Fruit fly (Drosophila melanogaster): ENCODE data around the gene CG17777.

DNA sequence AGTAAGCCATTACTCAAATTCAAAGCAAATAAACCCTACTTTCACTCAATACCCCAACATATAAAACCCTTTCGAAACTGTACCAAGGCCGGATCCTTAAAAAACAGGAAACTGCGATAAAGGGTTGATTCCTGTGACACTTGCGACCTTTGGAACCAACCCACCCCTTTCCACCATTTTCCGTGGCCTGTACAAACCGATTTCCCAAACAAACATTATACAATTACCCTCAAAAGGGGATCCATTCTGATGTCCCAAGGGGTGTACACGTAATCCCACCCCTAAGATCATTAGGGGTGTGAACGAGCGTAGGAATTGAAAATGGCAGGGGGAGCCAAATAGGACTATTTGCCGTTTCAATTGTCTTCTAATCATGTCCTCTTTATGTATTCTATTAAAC is 47.0 kb upstream of the CG17777 start:
- no peak for TF ChIP-seq cnc (optimal IDR thresholded peaks at IDR 0.05)
- no peak for TF ChIP-seq cic (GFP tag; optimal IDR thresholded peaks at IDR 0.05)
- TF ChIP-seq Mnt (GFP tag; optimal IDR thresholded peaks at IDR 0.05), result no peak
- no peak for TF ChIP-seq CG1620 (GFP tag; optimal IDR thresholded peaks at IDR 0.05)
- no peak for TF ChIP-seq toe (GFP tag; optimal IDR thresholded peaks at IDR 0.05)
- TF ChIP-seq kay (GFP tag; ENCODE audit: borderline replicate concordance), result no peak
- no peak for TF ChIP-seq Clk (GFP tag; optimal IDR thresholded peaks at IDR 0.05)
- TF ChIP-seq bab1 (GFP tag; optimal IDR thresholded peaks at IDR 0.05), result no peak
- TF ChIP-seq CG14711 (tag; optimal IDR thresholded peaks at IDR 0.05), result no peak
- TF ChIP-seq ovo (GFP tag; optimal IDR thresholded peaks at IDR 0.05), result no peak
- no peak for TF ChIP-seq Hr96 (GFP tag; optimal IDR thresholded peaks at IDR 0.05)
- TF ChIP-seq CG33017 (tag; optimal IDR thresholded peaks at IDR 0.05), result no peak
- TF ChIP-seq Crg-1 (GFP tag; optimal IDR thresholded peaks at IDR 0.05), result no peak
